Fruit fly (Drosophila melanogaster) whole organism, embryonic: Measurements from ENCODE around the gene siz.

Experiments
- Adf1 ChIP-seq: fragments of 200-800 bp; sonication (Bioruptor generic); IDR thresholded peaks from 2 replicates; pipeline ENCODE4 v1.3.6; 2022; ENCODE audit warnings: missing biosample characterization, missing genetic modification characterization
- Atf3 ChIP-seq: fragments of 200-800 bp; sonication (Bioruptor generic); optimal IDR thresholded peaks from 3 replicates; lab custom pipeline; 2016; ENCODE audit warnings: missing biosample characterization, missing genetic modification characterization
- Awh ChIP-seq: fragments of 200-800 bp; sonication (Bioruptor generic); IDR thresholded peaks from 2 replicates; pipeline ENCODE4, ENCODE4 v1.3.6; 2022; ENCODE audit warnings: missing biosample characterization, missing genetic modification characterization
- Blimp-1 ChIP-seq: fragments of 200-800 bp; sonication (Bioruptor generic); optimal IDR thresholded peaks from 3 replicates; lab custom pipeline; 2018; ENCODE audit warnings: missing biosample characterization, missing genetic modification characterization, mild to moderate bottlenecking, moderate library complexity, missing genetic modification reagents
- Bteb2 ChIP-seq: fragments of 200-800 bp; sonication (Bioruptor generic); optimal IDR thresholded peaks from 2 replicates; lab custom pipeline; 2016; ENCODE audit warnings: missing biosample characterization, missing genetic modification characterization
- CG12391 ChIP-seq: fragments of 200-800 bp; sonication (Bioruptor generic); optimal IDR thresholded peaks from 3 replicates; lab custom pipeline; 2018; ENCODE audit warnings: missing biosample characterization, mild to moderate bottlenecking, missing genetic modification characterization, moderate library complexity
- CG12769 ChIP-seq: fragments of 200-800 bp; sonication (Bioruptor generic); optimal IDR thresholded peaks from 2 replicates; lab custom pipeline; 2019; ENCODE audit warnings: missing biosample characterization, mild to moderate bottlenecking, missing genetic modification characterization, moderate library complexity
- CG13894 ChIP-seq: fragments of 200-800 bp; sonication (Bioruptor generic); optimal IDR thresholded peaks from 3 replicates; lab custom pipeline; 2018; ENCODE audit warnings: missing biosample characterization, mild to moderate bottlenecking, missing genetic modification characterization, moderate library complexity
- CG16779 ChIP-seq: fragments of 200-800 bp; sonication (Bioruptor generic); IDR thresholded peaks from 2 replicates; pipeline ENCODE4 v1.3.6; 2022; ENCODE audit warnings: missing biosample characterization, missing genetic modification characterization
- CG17328 ChIP-seq: fragments of 200-800 bp; sonication (Bioruptor generic); IDR thresholded peaks from 2 replicates; pipeline ENCODE4 v1.3.6; 2022; ENCODE audit warnings: missing biosample characterization, missing genetic modification characterization
- CG17829 ChIP-seq: fragments of 200-800 bp; optimal IDR thresholded peaks from 2 replicates; lab custom pipeline; 2019; ENCODE audit warnings: missing biosample characterization, mild to moderate bottlenecking, missing genetic modification characterization, moderate library complexity
- CG2202 ChIP-seq: fragments of 200-800 bp; sonication (Bioruptor generic); optimal IDR thresholded peaks from 2 replicates; lab custom pipeline; 2018; ENCODE audit warnings: missing biosample characterization, mild to moderate bottlenecking, missing genetic modification characterization
- CG30403 ChIP-seq: fragments of 200-800 bp; sonication (Bioruptor generic); optimal IDR thresholded peaks from 3 replicates; lab custom pipeline; 2016; ENCODE audit warnings: missing biosample characterization, missing genetic modification characterization
- CG31224 ChIP-seq: fragments of 200-800 bp; sonication (Bioruptor generic); IDR thresholded peaks from 2 replicates; pipeline ENCODE4 v1.3.6; 2022; ENCODE audit warnings: missing biosample characterization, missing genetic modification characterization
- CG32767 ChIP-seq: fragments of 200-800 bp; sonication (Bioruptor generic); IDR thresholded peaks from 2 replicates; pipeline ENCODE4 v1.3.6; 2022; ENCODE audit warnings: missing biosample characterization, missing genetic modification characterization
- CG42726 ChIP-seq: fragments of 200-800 bp; sonication (Bioruptor generic); IDR thresholded peaks from 2 replicates; pipeline ENCODE4 v1.3.6; 2022; ENCODE audit warnings: missing biosample characterization, missing genetic modification characterization; ENCODE audit not compliant: partially characterized antibody
- CG4282 ChIP-seq: fragments of 200-800 bp; sonication (Bioruptor generic); optimal IDR thresholded peaks from 2 replicates; lab custom pipeline; 2016; ENCODE audit warnings: missing biosample characterization, missing genetic modification characterization
- CG4360 ChIP-seq: fragments of 200-800 bp; sonication (Bioruptor generic); IDR thresholded peaks from 2 replicates; pipeline ENCODE4 v1.3.6; 2022; ENCODE audit warnings: missing biosample characterization, missing genetic modification characterization
- CG6791 ChIP-seq: fragments of 200-800 bp; sonication (Bioruptor generic); IDR thresholded peaks from 3 replicates; pipeline ENCODE4 v1.3.6; 2022; ENCODE audit warnings: missing biosample characterization, missing genetic modification characterization; ENCODE audit not compliant: partially characterized antibody
- CG8290 ChIP-seq, 3 experiments: fragments of 200-800 bp; sonication (Bioruptor generic); optimal IDR thresholded peaks; 2 replicates each; lab custom pipeline; 2016 to 2019; ENCODE audit warnings: missing biosample characterization in 3 of 3, missing genetic modification characterization in 3 of 3, mild to moderate bottlenecking in 2 of 3, moderate library complexity in 1 of 3
- Camta ChIP-seq: fragments of 200-800 bp; sonication (Bioruptor generic); optimal IDR thresholded peaks from 2 replicates; lab custom pipeline; 2016; ENCODE audit warnings: missing biosample characterization, missing genetic modification characterization
- Dfd ChIP-seq, 2 experiments: fragments of >200 bp; optimal IDR thresholded peaks; 2 replicates each; lab custom pipeline; 2017; ENCODE audit warnings: missing biosample characterization in 2 of 2, missing genetic modification characterization in 2 of 2
- Doc3 ChIP-seq: fragments of 200-800 bp; sonication (Bioruptor generic); IDR thresholded peaks from 3 replicates; pipeline ENCODE4 v1.3.6; 2022; ENCODE audit warnings: missing biosample characterization, missing genetic modification characterization; ENCODE audit not compliant: partially characterized antibody
- Hr39 ChIP-seq: fragments of >200 bp; optimal IDR thresholded peaks from 2 replicates; lab custom pipeline; 2017
- Hr51 ChIP-seq, 2 experiments: fragments of 200-800 bp; sonication (Bioruptor generic); optimal IDR thresholded peaks; 2 replicates in 1 of 2; 3 replicates in 1 of 2; lab custom pipeline; 2016 to 2018; ENCODE audit warnings: missing biosample characterization in 2 of 2, missing genetic modification characterization in 2 of 2, mild to moderate bottlenecking in 1 of 2, moderate library complexity in 1 of 2
- MESR4 ChIP-seq: fragments of 200-800 bp; sonication (Bioruptor generic); optimal IDR thresholded peaks from 2 replicates; lab custom pipeline; 2018; ENCODE audit warnings: missing biosample characterization, mild to moderate bottlenecking, missing genetic modification characterization, moderate library complexity
- Rx ChIP-seq: fragments of 200-800 bp; sonication (Bioruptor generic); IDR thresholded peaks from 2 replicates; pipeline ENCODE4 v1.3.6; 2022; ENCODE audit warnings: missing biosample characterization, missing genetic modification characterization
- Scr ChIP-seq: fragments of 200-800 bp; sonication (Bioruptor generic); IDR thresholded peaks from 2 replicates; pipeline ENCODE4 v1.3.6; 2022; ENCODE audit warnings: missing biosample characterization, missing genetic modification characterization; ENCODE audit not compliant: partially characterized antibody
- Vsx1 ChIP-seq: fragments of 200-800 bp; sonication (Bioruptor generic); optimal IDR thresholded peaks from 2 replicates; lab custom pipeline; 2017; ENCODE audit warnings: missing biosample characterization, mild to moderate bottlenecking, missing genetic modification characterization, missing genetic modification reagents
- abd-A ChIP-seq: fragments of 200-800 bp; sonication (Bioruptor generic); optimal IDR thresholded peaks from 3 replicates; lab custom pipeline; 2019; ENCODE audit warnings: missing biosample characterization, mild to moderate bottlenecking, missing genetic modification characterization, moderate library complexity
- aop ChIP-seq: fragments of 200-800 bp; sonication (Bioruptor generic); IDR thresholded peaks from 2 replicates; pipeline ENCODE4 v1.3.6; 2022; ENCODE audit warnings: missing biosample characterization, missing genetic modification characterization
- chinmo ChIP-seq: fragments of 200-800 bp; sonication (Bioruptor generic); IDR thresholded peaks from 4 replicates; pipeline ENCODE4 v1.3.6; 2022; ENCODE audit warnings: missing biosample characterization, missing genetic modification characterization; ENCODE audit not compliant: partially characterized antibody
- corto ChIP-seq: fragments of 200-800 bp; sonication (Bioruptor generic); optimal IDR thresholded peaks from 2 replicates; lab custom pipeline; 2016; ENCODE audit warnings: missing biosample characterization, mild to moderate bottlenecking, missing genetic modification characterization, moderate library complexity
- dan ChIP-seq: fragments of 200-800 bp; sonication (Bioruptor generic); IDR thresholded peaks from 2 replicates; pipeline ENCODE4 v1.3.6; 2022; ENCODE audit warnings: missing biosample characterization, missing genetic modification characterization
- disco-r ChIP-seq: fragments of 200-800 bp; sonication (Bioruptor generic); optimal IDR thresholded peaks from 2 replicates; lab custom pipeline; 2016; ENCODE audit warnings: missing biosample characterization, missing genetic modification characterization
- dmrt99B ChIP-seq: fragments of 200-800 bp; sonication (Bioruptor generic); optimal IDR thresholded peaks from 2 replicates; lab custom pipeline; 2018; ENCODE audit warnings: missing biosample characterization, mild to moderate bottlenecking, missing genetic modification characterization, moderate library complexity
- fd3F ChIP-seq: fragments of 200-800 bp; sonication (Bioruptor generic); optimal IDR thresholded peaks from 2 replicates; lab custom pipeline; 2018; ENCODE audit warnings: missing biosample characterization, mild to moderate bottlenecking, missing genetic modification characterization, moderate library complexity
- grau ChIP-seq: fragments of 200-800 bp; optimal IDR thresholded peaks from 3 replicates; lab custom pipeline; 2019; ENCODE audit warnings: missing biosample characterization, mild to moderate bottlenecking, missing genetic modification characterization, moderate library complexity
- gro ChIP-seq: fragments of 200-800 bp; sonication (Bioruptor generic); optimal IDR thresholded peaks from 2 replicates; lab custom pipeline; 2016; ENCODE audit warnings: missing biosample characterization, missing genetic modification characterization
- jumu ChIP-seq: fragments of 200-800 bp; sonication (Bioruptor generic); optimal IDR thresholded peaks from 3 replicates; lab custom pipeline; 2016; ENCODE audit warnings: missing biosample characterization, missing genetic modification characterization
- kni ChIP-seq: fragments of 200-800 bp; sonication (Bioruptor generic); optimal IDR thresholded peaks from 3 replicates; lab custom pipeline; 2017; ENCODE audit warnings: mild to moderate bottlenecking, missing biosample characterization, missing genetic modification reagents, missing genetic modification characterization
- lola ChIP-seq, 3 experiments: fragments of >200 bp in 2 of 3; fragments of 200-800 bp in 1 of 3; sonication (Bioruptor generic) in 1 of 3; optimal IDR thresholded peaks; 2 replicates each; lab custom pipeline; 2017 to 2019; ENCODE audit warnings: missing biosample characterization in 3 of 3, missing genetic modification characterization in 3 of 3, mild to moderate bottlenecking in 1 of 3, moderate library complexity in 1 of 3
- nerfin-1 ChIP-seq: fragments of 200-800 bp; sonication (Bioruptor generic); optimal IDR thresholded peaks from 3 replicates; lab custom pipeline; 2019; ENCODE audit warnings: missing biosample characterization, mild to moderate bottlenecking, missing genetic modification characterization, moderate library complexity
- p53 ChIP-seq: fragments of 200-800 bp; sonication (Bioruptor generic); optimal IDR thresholded peaks from 2 replicates; lab custom pipeline; 2016; ENCODE audit warnings: missing biosample characterization, missing genetic modification characterization
- slp2 ChIP-seq: fragments of 200-800 bp; sonication (Bioruptor generic); optimal IDR thresholded peaks from 2 replicates; lab custom pipeline; 2016; ENCODE audit warnings: missing biosample characterization, missing genetic modification characterization
- sr ChIP-seq: fragments of 200-800 bp; sonication (Bioruptor generic); IDR thresholded peaks from 3 replicates; pipeline ENCODE4 v1.3.6; 2022; ENCODE audit warnings: missing biosample characterization, missing genetic modification characterization
- tap ChIP-seq: fragments of 200-800 bp; optimal IDR thresholded peaks from 3 replicates; lab custom pipeline; 2019; ENCODE audit warnings: missing biosample characterization, mild to moderate bottlenecking, missing genetic modification characterization, moderate library complexity
- unc-4 ChIP-seq: fragments of 200-800 bp; sonication (Bioruptor generic); IDR thresholded peaks from 2 replicates; pipeline ENCODE4 v1.3.6; 2022; ENCODE audit warnings: missing biosample characterization, missing genetic modification characterization; ENCODE audit not compliant: partially characterized antibody
- usp ChIP-seq: fragments of >200 bp; optimal IDR thresholded peaks from 2 replicates; lab custom pipeline; 2017; ENCODE audit warnings: missing biosample characterization, missing genetic modification characterization
- wdn ChIP-seq: fragments of 200-800 bp; sonication (Bioruptor generic); IDR thresholded peaks from 2 replicates; pipeline ENCODE4 v1.3.6; 2022; ENCODE audit warnings: missing biosample characterization, missing genetic modification characterization
- yki ChIP-seq: fragments of >200 bp; optimal IDR thresholded peaks from 3 replicates; lab custom pipeline; 2018

siz gene

dm6 chr3L:21101316-21101715 lies 67.0 kb downstream of the siz start (continued):
- TF ChIP-seq gro (peak; percentile 39), CG8290 (GFP tag; optimal IDR thresholded peaks at IDR 0.05; lab: Kevin White, UChicago) (no peak), CG8290 (tag; optimal IDR thresholded peaks at IDR 0.05; lab: Kevin White, UChicago) (no peak), kni (GFP tag; lab: Kevin White, UChicago) (peak; percentile 15), CG31224 (GFP tag; lab: Robert Waterston, UW) (no peak), CG30403 (GFP tag; lab: Kevin White, UChicago) (no peak), usp (GFP tag; lab: Kevin White, UChicago) (no peak), yki (lab: Kevin White, UChicago) (no peak), Vsx1 (peak; percentile 14), fd3F (GFP tag; lab: Kevin White, UChicago) (no peak), unc-4 (no peak), wdn (GFP tag; lab: Robert Waterston, UW) (no peak), CG6791 (GFP tag; lab: Robert Waterston, UW) (no peak), CG12769 (peak; percentile 70), disco-r (GFP tag; lab: Kevin White, UChicago) (no peak), aop (GFP tag; lab: Robert Waterston, UW) (no peak), Blimp-1 (GFP tag; lab: Kevin White, UChicago) (peak; percentile 2), CG32767 (GFP tag; lab: Robert Waterston, UW) (no peak), slp2 (GFP tag; lab: Kevin White, UChicago) (no peak), lola (GFP tag; optimal IDR thresholded peaks at IDR 0.05; lab: Kevin White, UChicago) (no peak), dan (GFP tag; lab: Robert Waterston, UW) (no peak), CG17829 (tag; lab: Kevin White, UChicago) (no peak), Dfd (GFP tag; optimal IDR thresholded peaks at IDR 0.05; lab: Kevin White, UChicago) (no peak), nerfin-1 (tag; lab: Kevin White, UChicago) (no peak), jumu (GFP tag; lab: Kevin White, UChicago) (no peak), Doc3 (GFP tag; lab: Robert Waterston, UW) (no peak), Camta (GFP tag; lab: Kevin White, UChicago) (no peak), CG13894 (tag; lab: Kevin White, UChicago) (peak; percentile 81), tap (tag; lab: Kevin White, UChicago) (no peak), Hr51 (GFP tag; optimal IDR thresholded peaks at IDR 0.05; lab: Kevin White, UChicago) (no peak), corto (GFP tag; lab: Kevin White, UChicago) (no peak), Awh (GFP tag; lab: Robert Waterston, UW) (0 out of 2 replicates have a peak, but pooled peaks have one; percentile 31), Atf3 (GFP tag; lab: Kevin White, UChicago) (no peak), sr (GFP tag; lab: Robert Waterston, UW) (peak; percentile 54; the same call in 2 of the 3 replicates), Rx (GFP tag; lab: Robert Waterston, UW) (no peak), Adf1 (GFP tag; lab: Robert Waterston, UW) (no peak), CG17328 (GFP tag; lab: Robert Waterston, UW) (no peak), abd-A (peak; percentile 61), Hr39 (lab: Kevin White, UChicago) (no peak), CG4282 (no peak), Scr (GFP tag; lab: Robert Waterston, UW) (no peak), Bteb2 (GFP tag; lab: Kevin White, UChicago) (no peak), CG12391 (no peak), grau (tag; lab: Kevin White, UChicago) (no peak), CG42726 (GFP tag; lab: Robert Waterston, UW) (no peak), MESR4 (GFP tag; lab: Kevin White, UChicago) (no peak), CG4360 (no peak), p53 (no peak), CG16779 (GFP tag; lab: Robert Waterston, UW) (no peak), chinmo (0 out of 4 replicates have a peak, but pooled peaks have one; percentile 61), dmrt99B (tag; lab: Kevin White, UChicago) (no peak), CG2202 (tag; lab: Kevin White, UChicago) (no peak)
